Worm (Caenorhabditis elegans) whole organism, L1 larva: ENCODE results near the gene F09E5.8.

ENCODE experiments used
- aha-1 ChIP-seq: fragments of 150-350 bp; optimal IDR thresholded peaks from 2 replicates; lab custom pipeline; 2014; ENCODE audit warnings: missing biosample characterization, missing genetic modification characterization
- blmp-1 ChIP-seq: fragments of 150-350 bp; optimal IDR thresholded peaks from 2 replicates; lab custom pipeline; 2014; ENCODE audit warnings: missing biosample characterization, missing genetic modification characterization
- ces-1 ChIP-seq: fragments of 150-350 bp; optimal IDR thresholded peaks from 2 replicates; lab custom pipeline; 2014; ENCODE audit warnings: missing biosample characterization, missing genetic modification reagents, missing genetic modification characterization
- dpl-1 ChIP-seq, 3 experiments: fragments of 150-350 bp in 2 of 3; sonication (generic microtip) in 1 of 3; optimal IDR thresholded peaks; 2 replicates each; lab custom pipeline; 2014 to 2017; ENCODE audit warnings: missing biosample characterization in 3 of 3, missing genetic modification characterization in 3 of 3, missing genetic modification reagents in 3 of 3
- efl-1 ChIP-seq, 4 experiments: fragments of 150-350 bp; optimal IDR thresholded peaks in 3 of 4; peaks in 1 of 4; 1 replicate in 1 of 4; 2 replicates in 3 of 4; lab custom pipeline; 2014; ENCODE audit warnings: missing biosample characterization in 2 of 4, missing genetic modification characterization in 2 of 4, missing genetic modification reagents in 2 of 4
- efl-3 ChIP-seq: fragments of 200-800 bp; sonication (Bioruptor generic); optimal IDR thresholded peaks from 2 replicates; lab custom pipeline; 2018; ENCODE audit warnings: mild to moderate bottlenecking, missing genetic modification characterization, missing compliant biosample characterization
- egl-13 ChIP-seq: sonication (generic microtip); optimal IDR thresholded peaks from 2 replicates; lab custom pipeline; 2016; ENCODE audit warnings: missing genotype, missing genetic modification reagents, missing genetic modification characterization, missing compliant biosample characterization
- egl-27 ChIP-seq, 2 experiments: fragments of 150-350 bp in 1 of 2; sonication (generic microtip); optimal IDR thresholded peaks; 3 replicates each; lab custom pipeline; 2017 to 2018; ENCODE audit warnings: missing biosample characterization in 2 of 2, missing genetic modification characterization in 2 of 2, missing genetic modification reagents in 2 of 2
- elt-2 ChIP-seq: sonication (generic microtip); optimal IDR thresholded peaks from 2 replicates; lab custom pipeline; 2016; ENCODE audit warnings: missing genetic modification characterization, mild to moderate bottlenecking, inconsistent platforms, missing compliant biosample characterization, missing genetic modification reagents
- ets-5 ChIP-seq: fragments of 200-800 bp; sonication (Bioruptor generic); IDR thresholded peaks from 2 replicates; pipeline ENCODE4 v1.3.6; 2022; ENCODE audit warnings: missing genetic modification characterization, missing compliant biosample characterization
- fkh-10 ChIP-seq: sonication (generic microtip); optimal IDR thresholded peaks from 2 replicates; lab custom pipeline; 2017; ENCODE audit warnings: missing biosample characterization, missing genetic modification reagents, missing genetic modification characterization
- fkh-8 ChIP-seq: sonication (generic microtip); optimal IDR thresholded peaks from 2 replicates; lab custom pipeline; 2016; ENCODE audit warnings: mild to moderate bottlenecking, missing genetic modification characterization, missing compliant biosample characterization
- fos-1 ChIP-seq: fragments of 150-350 bp; optimal IDR thresholded peaks from 2 replicates; lab custom pipeline; 2014; ENCODE audit warnings: missing biosample characterization, missing genetic modification characterization
- grh-1 ChIP-seq: fragments of 200-800 bp; sonication (Bioruptor generic); IDR thresholded peaks from 2 replicates; pipeline ENCODE4 v1.3.6; 2022; ENCODE audit warnings: missing genetic modification reagents, missing genetic modification characterization, missing compliant biosample characterization
- hlh-17 ChIP-seq: fragments of 200-800 bp; sonication (Bioruptor generic); optimal IDR thresholded peaks from 2 replicates; lab custom pipeline; 2018; ENCODE audit warnings: missing genetic modification characterization, mild to moderate bottlenecking, missing compliant biosample characterization, moderate library complexity, borderline replicate concordance
- hlh-4 ChIP-seq: sonication (generic microtip); optimal IDR thresholded peaks from 2 replicates; lab custom pipeline; 2016; ENCODE audit warnings: mild to moderate bottlenecking, missing genetic modification characterization, missing compliant biosample characterization
- hpl-2 ChIP-seq: fragments of 150-350 bp; optimal IDR thresholded peaks from 2 replicates; lab custom pipeline; 2014; ENCODE audit warnings: missing biosample characterization, missing genetic modification reagents, missing genetic modification characterization
- irx-1 ChIP-seq: sonication (generic microtip); optimal IDR thresholded peaks from 2 replicates; lab custom pipeline; 2016; ENCODE audit warnings: missing genetic modification characterization, missing compliant biosample characterization
- jun-1 ChIP-seq: fragments of 150-350 bp; optimal IDR thresholded peaks from 2 replicates; lab custom pipeline; 2014; ENCODE audit warnings: missing biosample characterization, missing genetic modification reagents, missing genetic modification characterization
- lin-14 ChIP-seq: fragments of 200-800 bp; sonication (Bioruptor generic); optimal IDR thresholded peaks from 2 replicates; lab custom pipeline; 2018; ENCODE audit warnings: mild to moderate bottlenecking, missing genetic modification characterization, moderate library complexity, missing compliant biosample characterization
- lin-35 ChIP-seq, 2 experiments: fragments of 150-350 bp; optimal IDR thresholded peaks; 2 replicates each; lab custom pipeline; 2014; ENCODE audit warnings: missing biosample characterization in 2 of 2, missing genetic modification characterization in 2 of 2, missing genetic modification reagents in 2 of 2
- lin-39 ChIP-seq: fragments of 150-350 bp; optimal IDR thresholded peaks from 2 replicates; lab custom pipeline; 2014; ENCODE audit warnings: missing biosample characterization, missing genetic modification reagents, missing genetic modification characterization
- lir-3 ChIP-seq: sonication (generic microtip); optimal IDR thresholded peaks from 2 replicates; lab custom pipeline; 2016; ENCODE audit warnings: mild to moderate bottlenecking, missing genetic modification characterization, moderate library complexity, missing compliant biosample characterization; ENCODE audit not compliant: poor library complexity
- mep-1 ChIP-seq: fragments of 150-350 bp; optimal IDR thresholded peaks from 2 replicates; lab custom pipeline; 2014; ENCODE audit warnings: missing biosample characterization, missing genetic modification characterization
- nhr-47 ChIP-seq: sonication (generic microtip); optimal IDR thresholded peaks from 2 replicates; lab custom pipeline; 2016; ENCODE audit warnings: mild to moderate bottlenecking, missing genetic modification characterization, moderate library complexity, missing compliant biosample characterization
- nhr-71 ChIP-seq: sonication (generic microtip); optimal IDR thresholded peaks from 2 replicates; lab custom pipeline; 2016; ENCODE audit warnings: mild to moderate bottlenecking, missing genetic modification characterization, moderate library complexity, missing compliant biosample characterization
- nhr-76 ChIP-seq: sonication (generic microtip); optimal IDR thresholded peaks from 2 replicates; lab custom pipeline; 2017; ENCODE audit warnings: missing biosample characterization, missing genetic modification characterization
- nhr-77 ChIP-seq: fragments of 150-350 bp; optimal IDR thresholded peaks from 2 replicates; lab custom pipeline; 2014; ENCODE audit warnings: missing biosample characterization, missing genetic modification characterization
- nhr-84 ChIP-seq: sonication (generic microtip); optimal IDR thresholded peaks from 2 replicates; lab custom pipeline; 2017; ENCODE audit warnings: missing biosample characterization, missing genetic modification characterization
- nhr-90 ChIP-seq: sonication (generic microtip); optimal IDR thresholded peaks from 2 replicates; lab custom pipeline; 2016; ENCODE audit warnings: mild to moderate bottlenecking, missing genetic modification characterization, missing compliant biosample characterization; ENCODE audit not compliant: poor library complexity
- sox-4 ChIP-seq: sonication (generic microtip); optimal IDR thresholded peaks from 2 replicates; lab custom pipeline; 2016; ENCODE audit warnings: missing genetic modification characterization, missing compliant biosample characterization
- sptf-1 ChIP-seq: fragments of 150-350 bp; optimal IDR thresholded peaks from 2 replicates; lab custom pipeline; 2014; ENCODE audit warnings: missing biosample characterization, missing genetic modification characterization
- tlp-1 ChIP-seq: fragments of 150-350 bp; optimal IDR thresholded peaks from 2 replicates; lab custom pipeline; 2014; ENCODE audit warnings: missing biosample characterization, missing genetic modification characterization
- unc-30 ChIP-seq: sonication (generic microtip); optimal IDR thresholded peaks from 2 replicates; lab custom pipeline; 2017; ENCODE audit warnings: missing biosample characterization, missing genetic modification characterization
- vab-15 ChIP-seq: sonication (generic microtip); optimal IDR thresholded peaks from 2 replicates; lab custom pipeline; 2017; ENCODE audit warnings: missing genotype, mild to moderate bottlenecking, missing genetic modification characterization, missing compliant biosample characterization
- zag-1 ChIP-seq: fragments of 150-350 bp; optimal IDR thresholded peaks from 2 replicates; lab custom pipeline; 2014; ENCODE audit warnings: missing biosample characterization, missing genetic modification characterization
- ztf-11 ChIP-seq, 2 experiments: sonication (generic microtip); optimal IDR thresholded peaks; 2 replicates each; lab custom pipeline; 2016 to 2017; ENCODE audit warnings: missing genetic modification characterization in 2 of 2, missing biosample characterization in 1 of 2, missing compliant biosample characterization in 1 of 2
- ztf-4 ChIP-seq: fragments of 150-350 bp; optimal IDR thresholded peaks from 2 replicates; lab custom pipeline; 2014; ENCODE audit warnings: missing biosample characterization, missing genetic modification characterization

The F09E5.8 gene

DNA sequence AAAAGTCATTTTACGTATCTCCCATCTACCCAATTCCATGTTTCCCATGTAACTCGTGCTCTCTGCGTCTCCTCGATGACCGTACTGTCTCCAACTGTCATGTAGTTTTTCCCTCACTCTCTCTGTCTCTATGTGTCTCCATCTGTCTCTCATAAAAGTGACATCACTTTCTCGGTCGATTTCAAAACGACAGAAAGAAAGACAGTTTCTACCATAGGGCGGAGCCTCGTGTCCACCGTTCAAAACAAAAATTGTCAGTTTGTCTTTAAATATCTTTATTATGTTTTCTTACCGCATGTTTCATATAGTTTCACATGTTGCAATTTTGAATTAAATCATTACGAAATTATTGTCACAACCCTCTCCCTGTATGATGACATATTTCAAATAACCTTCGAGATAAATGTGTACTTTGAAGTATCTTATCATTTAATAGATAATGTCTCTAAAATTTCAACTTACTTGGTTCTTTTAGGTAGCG lies 20.2 kb upstream of the F09E5.8 start (continued):
- TF ChIP-seq nhr-90 (tag; lab: Kevin White, UChicago) (peak; percentile 85), aha-1 (tag; lab: Kevin White, UChicago) (no peak), nhr-71 (peak; percentile 96), lin-39 (tag; lab: Kevin White, UChicago) (peak; percentile 22), irx-1 (tag; lab: Kevin White, UChicago) (peak; percentile 79), nhr-76 (no peak), grh-1 (peak; percentile 79), elt-2 (tag; lab: Kevin White, UChicago) (peak; percentile 89), sox-4 (tag; lab: Kevin White, UChicago) (no peak), lin-14 (peak; percentile 94), tlp-1 (tag; lab: Kevin White, UChicago) (no peak), efl-3 (GFP tag; lab: Kevin White, UChicago) (no peak), lir-3 (peak; percentile 41), zag-1 (tag; lab: Kevin White, UChicago) (no peak), hpl-2 (GFP tag; lab: Kevin White, UChicago) (no peak), egl-13 (tag; lab: Kevin White, UChicago) (peak; percentile 67), nhr-84 (tag; lab: Kevin White, UChicago) (no peak), ets-5 (no peak), mep-1 (peak; percentile 85), hlh-17 (GFP tag; lab: Kevin White, UChicago) (no peak), dpl-1 (GFP tag; optimal IDR thresholded peaks at IDR 0.05; lab: Kevin White, UChicago) (peak; percentile 49 to 59 (median 51)), hlh-4 (tag; lab: Kevin White, UChicago) (no peak), egl-27 (tag; optimal IDR thresholded peaks at IDR 0.05; lab: Kevin White, UChicago) (peak in 1 of 2 experiments; percentile 80), vab-15 (tag; lab: Kevin White, UChicago) (no peak), jun-1 (tag; lab: Kevin White, UChicago) (peak; percentile 83), sptf-1 (tag; lab: Kevin White, UChicago) (no peak), lin-35 (GFP tag; optimal IDR thresholded peaks at IDR 0.05; lab: Kevin White, UChicago) (peak; percentile 50 to 84), ztf-4 (tag; lab: Kevin White, UChicago) (peak; percentile 53), unc-30 (tag; lab: Kevin White, UChicago) (no peak), nhr-47 (peak; percentile 83), fkh-8 (tag; lab: Kevin White, UChicago) (peak; percentile 49), ces-1 (GFP tag; lab: Kevin White, UChicago) (no peak)

DNA sequence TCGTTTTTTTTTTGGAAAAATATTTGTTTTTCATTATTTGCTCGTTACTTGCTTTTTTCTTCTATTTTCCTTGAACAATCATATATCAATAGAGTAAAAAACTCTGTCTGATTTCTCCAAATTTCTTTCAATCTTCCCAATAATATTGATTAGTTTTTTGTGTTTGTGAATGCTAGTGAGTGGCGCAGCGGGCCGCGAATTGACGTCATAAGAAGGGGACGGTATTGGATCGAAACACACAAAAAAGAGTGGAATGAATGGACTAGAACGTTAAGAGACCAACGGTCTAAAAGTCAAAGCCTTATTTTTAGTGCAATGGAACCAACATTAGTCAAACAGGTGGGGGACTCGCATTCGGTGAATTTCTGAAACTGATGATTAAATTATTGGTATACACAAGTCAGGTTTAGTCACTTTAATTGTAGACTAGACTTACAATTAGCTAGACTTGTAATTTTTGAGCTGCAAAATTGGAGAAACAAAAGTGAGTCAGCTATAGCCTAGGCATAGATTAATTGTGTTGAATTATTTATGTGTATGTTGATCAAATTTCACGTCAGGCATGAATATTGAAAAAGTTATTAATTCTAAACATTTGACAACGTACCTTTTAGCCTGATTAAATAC lies 18.7 kb upstream of the F09E5.8 start:
- TF ChIP-seq mep-1 (peak; percentile 36), nhr-71 (peak; percentile 29), blmp-1 (peak; percentile 61), lin-14 (peak; percentile 14), fkh-8 (tag; lab: Kevin White, UChicago) (peak; percentile 23), nhr-47 (peak; percentile 15), fos-1 (tag; lab: Kevin White, UChicago) (peak; percentile 3), zag-1 (tag; lab: Kevin White, UChicago) (no peak), ztf-11 (tag; optimal IDR thresholded peaks at IDR 0.05; lab: Kevin White, UChicago) (no peak), efl-1 (optimal IDR thresholded peaks at IDR 0.05; lab: Kevin White, UChicago) (no peak), efl-1 (GFP tag; optimal IDR thresholded peaks at IDR 0.05 in 1 of 2; lab: Kevin White, UChicago) (no peak), nhr-77 (peak; percentile 10), fkh-10 (GFP tag; lab: Kevin White, UChicago) (no peak)
- TF ChIP-seq, all 84 proteins: peak for 8
